Worm (Caenorhabditis elegans): ENCODE data around the gene mrpl-21.

ce11 chrIII:4227363-4227762 is 16.0 kb downstream of the mrpl-21 start:
- TF ChIP-seq him-1 (tag; optimal IDR thresholded peaks at IDR 0.05) (no peak), dao-5 (tag; optimal IDR thresholded peaks at IDR 0.05) (no peak)

All from whole organism, L4/young adult.